Fruit fly (Drosophila melanogaster): ENCODE measurements around the gene Sfp24F.

Gene Sfp24F

DNA sequence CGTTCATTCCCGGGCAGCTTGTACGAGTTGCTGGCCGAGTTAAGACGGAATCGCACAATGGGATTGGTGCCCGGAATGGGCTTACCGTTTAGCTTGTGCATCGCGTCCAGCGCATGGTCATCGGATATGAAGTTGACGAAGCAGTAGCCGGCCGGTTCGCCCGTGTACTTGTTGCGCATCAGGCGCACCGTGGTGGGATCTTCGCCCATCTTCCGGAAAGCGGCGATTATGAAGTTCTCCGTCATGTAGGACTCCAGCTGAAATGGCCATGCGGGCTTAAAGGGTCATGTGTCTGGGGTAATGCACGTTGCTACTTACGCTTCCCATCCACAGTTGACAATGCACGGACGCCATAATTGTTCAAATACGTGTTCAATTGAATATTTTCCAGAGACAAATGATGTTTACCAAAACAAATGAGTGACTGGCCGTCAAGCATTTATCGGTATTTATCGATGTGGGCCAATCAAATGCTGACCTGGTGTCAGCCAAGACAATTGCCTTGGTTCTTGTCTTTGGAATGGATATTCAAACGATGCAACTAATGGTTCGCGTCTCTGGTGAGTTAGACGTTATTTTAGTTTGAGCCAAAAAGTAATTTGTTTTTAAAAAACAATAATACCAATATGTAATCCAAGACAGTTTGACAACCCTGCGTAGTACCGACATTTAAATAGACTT, 12.3 kb upstream of the Sfp24F start, which contains the start of the genes Secp43 and ND-B8 (continued):
- no peak for TF ChIP-seq yki (optimal IDR thresholded peaks at IDR 0.05)
- no peak for TF ChIP-seq CG12236 (GFP tag; optimal IDR thresholded peaks at IDR 0.05)
- peak; percentile 73 for TF ChIP-seq HmgZ (tag; optimal IDR thresholded peaks at IDR 0.05)
- no peak for TF ChIP-seq CG14050 (GFP tag; IDR thresholded peaks at IDR 0.05)
- no peak for TF ChIP-seq CG7556 (GFP tag; optimal IDR thresholded peaks at IDR 0.05)
- TF ChIP-seq CG4707 (GFP tag; optimal IDR thresholded peaks at IDR 0.05) = no peak
- TF ChIP-seq CG12155 (GFP tag; optimal IDR thresholded peaks at IDR 0.05) = no peak
- peak; percentile 98 for TF ChIP-seq CG2116 (GFP tag; optimal IDR thresholded peaks at IDR 0.05)
- TF ChIP-seq Nf-YA (GFP tag; IDR thresholded peaks at IDR 0.05) = no peak
- no peak for TF ChIP-seq CG6254 (GFP tag; optimal IDR thresholded peaks at IDR 0.05)
- TF ChIP-seq CG30020 (tag; optimal IDR thresholded peaks at IDR 0.05) = peak; percentile 18
- peak; percentile 83 for TF ChIP-seq CG7963 (GFP tag; IDR thresholded peaks at IDR 0.05; ENCODE audit: partially characterized antibody)
- no peak for TF ChIP-seq Ravus (GFP tag; IDR thresholded peaks at IDR 0.05)
- TF ChIP-seq jing (GFP tag; optimal IDR thresholded peaks at IDR 0.05) = no peak
- peak; percentile 61 for TF ChIP-seq Dp (GFP tag; optimal IDR thresholded peaks at IDR 0.05)
- TF ChIP-seq bcd (GFP tag; optimal IDR thresholded peaks at IDR 0.05) = peak; percentile 21
- TF ChIP-seq CG6689 (GFP tag; IDR thresholded peaks at IDR 0.05) = no peak
- no peak for TF ChIP-seq CG14965 (GFP tag; optimal IDR thresholded peaks at IDR 0.05; ENCODE audit: borderline replicate concordance)
- TF ChIP-seq CG11093 (GFP tag; IDR thresholded peaks at IDR 0.05) = no peak
- TF ChIP-seq Dfd (GFP tag; optimal IDR thresholded peaks at IDR 0.05) = no peak

DNA sequence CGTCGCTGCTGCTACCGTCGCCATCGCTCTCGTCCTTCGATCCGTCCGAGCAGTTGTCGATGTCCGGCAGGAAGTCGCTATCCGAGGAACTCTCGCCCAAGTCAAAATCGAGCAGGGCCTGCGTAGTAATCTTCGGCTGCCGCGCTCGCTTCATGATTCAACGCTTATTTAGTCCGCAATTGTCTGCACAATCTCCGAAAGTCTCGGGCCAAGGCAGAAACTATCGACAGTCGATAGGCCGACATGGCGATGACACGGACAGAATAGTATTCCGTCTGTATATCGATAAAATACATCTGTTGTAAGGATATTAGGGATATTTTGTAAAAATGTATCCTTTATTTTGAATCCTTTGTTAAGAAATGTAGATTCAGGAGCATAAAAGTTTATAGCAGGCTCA, 10.9 kb upstream of the Sfp24F start, which contains the start of gene CG15439:
Gene CG15439, minus strand, starts transcription at position 241 of the 400 bp plus-strand sequence.
- TF ChIP-seq hbn (GFP tag; IDR thresholded peaks at IDR 0.05; ENCODE audit: partially characterized antibody) (peak; percentile 62; the same call in 1 of the 2 replicates), CG6765 (GFP tag; optimal IDR thresholded peaks at IDR 0.05) (no peak), bbx (GFP tag; IDR thresholded peaks at IDR 0.05; ENCODE audit: partially characterized antibody) (peak; percentile 84), stwl (tag; optimal IDR thresholded peaks at IDR 0.05) (peak; percentile 51), Dll (GFP tag; IDR thresholded peaks at IDR 0.05; ENCODE audit: partially characterized antibody) (peak; percentile 79), CG16813 (GFP tag; IDR thresholded peaks at IDR 0.05; ENCODE audit: partially characterized antibody) (peak; percentile 64), Sox102F (GFP tag; optimal IDR thresholded peaks at IDR 0.05) (no peak), Doc3 (GFP tag; IDR thresholded peaks at IDR 0.05; ENCODE audit: partially characterized antibody) (peak; percentile 67), HLH4C (GFP tag; IDR thresholded peaks at IDR 0.05; ENCODE audit: partially characterized antibody) (peak; percentile 86), ato (GFP tag; IDR thresholded peaks at IDR 0.05; ENCODE audit: partially characterized antibody) (peak; percentile 89), CG6272 (GFP tag; IDR thresholded peaks at IDR 0.05) (no peak), MBD-R2 (GFP tag; IDR thresholded peaks at IDR 0.05) (peak; percentile 61), en (GFP tag; optimal IDR thresholded peaks at IDR 0.05) (no peak), CG6254 (GFP tag; optimal IDR thresholded peaks at IDR 0.05) (peak; percentile 23), nerfin-2 (GFP tag; IDR thresholded peaks at IDR 0.05; ENCODE audit: partially characterized antibody) (peak; percentile 77), Oli (tag; optimal IDR thresholded peaks at IDR 0.05) (no peak), MESR4 (GFP tag; optimal IDR thresholded peaks at IDR 0.05) (peak; percentile 89), mld (GFP tag; IDR thresholded peaks at IDR 0.05; ENCODE audit: partially characterized antibody) (peak; percentile 73; the same call in 1 of the 3 replicates), knrl (GFP tag; IDR thresholded peaks at IDR 0.05; ENCODE audit: partially characterized antibody) (peak; percentile 64; the same call in 2 of the 3 replicates), zen2 (GFP tag; IDR thresholded peaks at IDR 0.05; ENCODE audit: partially characterized antibody) (peak; percentile 75), CG34224 (GFP tag; IDR thresholded peaks at IDR 0.05; ENCODE audit: partially characterized antibody) (peak; percentile 86), CG7963 (GFP tag; IDR thresholded peaks at IDR 0.05; ENCODE audit: partially characterized antibody) (peak; percentile 55; the same call in 2 of the 3 replicates), row (GFP tag; IDR thresholded peaks at IDR 0.05) (peak; percentile 8; the same call in 1 of the 3 replicates), inv (GFP tag; IDR thresholded peaks at IDR 0.05; ENCODE audit: partially characterized antibody) (peak; percentile 52), Opbp (GFP tag; IDR thresholded peaks at IDR 0.05; ENCODE audit: partially characterized antibody) (peak; percentile 76; the same call in 2 of the 3 replicates), crp (GFP tag; optimal IDR thresholded peaks at IDR 0.05) (peak in 1 of 2 experiments; percentile 43), nau (GFP tag; optimal IDR thresholded peaks at IDR 0.05) (no peak), CG1603 (tag; optimal IDR thresholded peaks at IDR 0.05) (peak; percentile 32), Myb (GFP tag; optimal IDR thresholded peaks at IDR 0.05) (peak; percentile 7)

Measured in whole organism, embryonic.